Fruit fly (Drosophila melanogaster): Measurements from ENCODE around the gene Tsen54.

DNA sequence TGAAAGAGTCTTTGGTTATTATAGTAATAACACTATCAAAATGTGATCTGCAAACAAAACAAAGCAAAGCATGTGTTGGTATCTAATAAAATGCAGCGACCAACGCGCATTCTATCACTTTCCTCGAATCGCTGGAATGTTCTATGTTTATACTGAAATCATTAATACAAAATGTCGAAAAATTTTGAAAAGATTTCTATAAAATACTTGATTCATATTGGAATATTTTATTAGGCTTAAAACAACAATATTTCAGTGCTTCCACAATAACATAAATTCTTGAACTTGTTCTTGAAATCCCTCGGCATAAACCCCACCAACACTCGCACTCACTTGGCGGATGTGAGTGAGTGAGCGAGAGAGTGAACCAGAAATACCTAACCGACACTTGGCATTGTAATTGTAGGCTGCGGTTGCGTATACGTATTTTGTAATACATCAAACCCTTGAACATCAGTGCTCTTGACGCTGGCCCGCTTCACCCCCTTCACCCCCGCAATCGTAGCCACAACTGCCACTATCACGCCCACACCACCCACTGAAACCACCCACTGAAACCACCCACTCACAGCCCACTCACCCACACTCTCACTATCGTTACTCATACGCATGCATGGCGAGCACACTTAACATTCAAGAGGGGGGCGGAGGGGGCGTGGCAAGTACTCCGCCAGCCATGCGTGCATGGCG, 17.3 kb upstream of the Tsen54 start:
- TF ChIP-seq dsx (GFP tag; optimal IDR thresholded peaks at IDR 0.05; ENCODE audit: poor library complexity, severe bottlenecking) (no peak), CG8119 (GFP tag; IDR thresholded peaks at IDR 0.05) (no peak; the same call in 2 of the 3 replicates), pdm3 (GFP tag; optimal IDR thresholded peaks at IDR 0.05) (no peak), esn (GFP tag; optimal IDR thresholded peaks at IDR 0.05) (no peak), Sox14 (GFP tag; optimal IDR thresholded peaks at IDR 0.05) (no peak), Lpt (GFP tag; optimal IDR thresholded peaks at IDR 0.05) (no peak), CG7368 (GFP tag; optimal IDR thresholded peaks at IDR 0.05) (no peak), CG10669 (GFP tag; optimal IDR thresholded peaks at IDR 0.05) (no peak), CG11294 (GFP tag; IDR thresholded peaks at IDR 0.05) (no peak), CG6276 (GFP tag; optimal IDR thresholded peaks at IDR 0.05) (no peak), Blimp-1 (GFP tag; optimal IDR thresholded peaks at IDR 0.05) (no peak)

Data from whole organism, prepupa.